Worm (Caenorhabditis elegans) whole organism, L4/young adult: ENCODE data around the gene plr-1.

Source experiments
- W03F9.2 ChIP-seq: fragments of 150-350 bp; optimal IDR thresholded peaks from 2 replicates; lab custom pipeline; 2014; ENCODE audit warnings: missing biosample characterization, missing genetic modification characterization
- dao-5 ChIP-seq: sonication (generic microtip); optimal IDR thresholded peaks from 2 replicates; lab custom pipeline; 2016; ENCODE audit warnings: missing genotype, missing genetic modification characterization, moderate library complexity, missing compliant biosample characterization
- him-1 ChIP-seq: sonication (generic microtip); optimal IDR thresholded peaks from 2 replicates; lab custom pipeline; 2016; ENCODE audit warnings: missing genotype, missing genetic modification reagents, missing genetic modification characterization, missing compliant biosample characterization

Gene plr-1

DNA sequence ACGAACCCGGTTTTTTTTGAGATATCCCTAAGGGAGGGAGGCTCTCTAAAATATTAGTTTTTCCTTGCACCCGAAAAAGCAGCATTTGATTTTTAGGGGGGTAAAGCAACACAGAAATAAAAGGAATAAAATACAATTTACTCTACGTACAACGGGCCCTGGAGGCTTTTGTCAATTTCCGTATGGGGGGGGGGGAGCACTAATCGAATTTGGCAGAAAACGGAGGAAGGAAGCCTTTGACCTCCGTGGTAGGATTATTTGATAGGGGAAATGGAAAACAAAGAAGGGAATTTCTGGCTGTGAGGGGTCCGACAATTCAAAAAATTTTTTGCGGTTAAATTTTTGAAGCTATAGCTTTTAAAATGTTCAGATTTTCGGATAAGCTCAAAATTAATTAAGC is 1.2 kb downstream of the plr-1 start:
- TF ChIP-seq dao-5 (tag; lab: Kevin White, UChicago) (no peak), him-1 (tag; lab: Kevin White, UChicago) (no peak), W03F9.2 (tag; lab: Kevin White, UChicago) (no peak)

ce11 chrIII:11459041-11459440 is 2.4 kb downstream of the plr-1 start:
- TF ChIP-seq dao-5 (tag; lab: Kevin White, UChicago) (no peak), him-1 (tag; lab: Kevin White, UChicago) (no peak), W03F9.2 (tag; lab: Kevin White, UChicago) (no peak)

- TF ChIP-seq W03F9.2 (tag; lab: Kevin White, UChicago): no peak
Measured at ce11 chrIII:11459802-11460201, 3.1 kb downstream of the plr-1 start.

ce11 chrIII:11462332-11462731 is 5.7 kb downstream of the plr-1 start:
- TF ChIP-seq dao-5 (tag; lab: Kevin White, UChicago): no peak
- no peak for TF ChIP-seq him-1 (tag; lab: Kevin White, UChicago)
- no peak for TF ChIP-seq W03F9.2 (tag; lab: Kevin White, UChicago)

DNA sequence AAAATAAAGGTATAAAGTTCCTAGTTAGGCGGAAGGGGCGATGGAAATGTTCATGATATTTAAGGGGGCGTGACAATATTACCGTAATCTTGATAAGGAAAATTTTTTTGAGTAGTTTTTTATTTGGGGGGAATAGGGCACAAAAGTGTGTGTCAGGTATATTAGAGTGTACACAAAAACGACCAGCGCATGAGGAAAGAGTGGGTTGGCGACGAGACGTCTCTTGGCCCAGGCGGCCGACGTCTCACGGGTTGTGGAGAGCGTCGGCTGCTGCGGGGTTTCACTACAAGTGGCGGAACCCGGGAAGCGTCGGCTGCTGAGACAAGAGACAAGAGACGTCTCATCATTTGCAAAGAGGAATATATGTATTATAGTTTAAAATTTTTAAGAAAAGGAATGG is 7.0 kb downstream of the plr-1 start:
- no peak for TF ChIP-seq dao-5 (tag; lab: Kevin White, UChicago)
- no peak for TF ChIP-seq W03F9.2 (tag; lab: Kevin White, UChicago)
- TF ChIP-seq him-1 (tag; lab: Kevin White, UChicago): no peak

DNA sequence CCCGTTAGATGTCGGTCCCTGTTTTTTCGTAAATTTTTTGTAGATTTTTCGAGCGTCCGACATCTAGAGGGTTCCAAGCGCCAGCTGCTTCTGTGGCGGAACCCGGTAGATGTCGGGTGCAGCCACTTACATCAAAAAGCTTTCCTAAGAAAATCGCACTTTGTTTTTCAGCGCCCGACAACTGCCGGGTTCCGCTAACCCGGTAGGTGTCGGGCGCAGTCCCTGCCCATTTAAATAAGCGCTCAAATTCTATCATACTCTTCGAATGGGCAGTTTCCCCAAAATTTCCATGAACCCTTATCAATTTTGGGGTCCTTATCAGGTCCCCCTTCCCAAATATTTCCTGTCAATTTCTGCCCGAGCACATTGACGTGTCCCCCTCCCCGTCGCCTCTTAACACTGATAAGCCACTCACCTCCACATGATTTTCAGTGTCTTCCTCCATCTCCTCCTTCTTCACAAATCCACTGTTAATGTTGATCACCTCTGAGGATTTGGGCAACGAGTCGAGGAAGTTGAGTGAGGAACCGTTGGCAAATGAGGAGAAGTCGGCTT is 8.8 kb downstream of the plr-1 start:
- TF ChIP-seq W03F9.2 (tag; lab: Kevin White, UChicago) (no peak), dao-5 (tag; lab: Kevin White, UChicago) (no peak), him-1 (tag; lab: Kevin White, UChicago) (no peak)

ce11 chrIII:11466420-11467188 is 9.9 kb downstream of the plr-1 start:
- TF ChIP-seq dao-5 (tag; lab: Kevin White, UChicago) (no peak), him-1 (tag; lab: Kevin White, UChicago) (no peak), W03F9.2 (tag; lab: Kevin White, UChicago) (no peak)

- no peak for TF ChIP-seq him-1 (tag; lab: Kevin White, UChicago)
- no peak for TF ChIP-seq dao-5 (tag; lab: Kevin White, UChicago)
- TF ChIP-seq W03F9.2 (tag; lab: Kevin White, UChicago): no peak
Measured at ce11 chrIII:11467631-11468481, 11.2 kb downstream of the plr-1 start.

ce11 chrIII:11470311-11470858 is 13.7 kb downstream of the plr-1 start, which contains the start of gene bed-2:
bed-2 (minus strand) TSS chrIII:11470808.
- TF ChIP-seq him-1 (tag; lab: Kevin White, UChicago) (no peak), W03F9.2 (tag; lab: Kevin White, UChicago) (no peak), dao-5 (tag; lab: Kevin White, UChicago) (no peak)

ce11 chrIII:11471336-11471735 is 14.7 kb downstream of the plr-1 start:
- TF ChIP-seq dao-5 (tag; lab: Kevin White, UChicago) (no peak), W03F9.2 (tag; lab: Kevin White, UChicago) (no peak), him-1 (tag; lab: Kevin White, UChicago) (no peak)

DNA sequence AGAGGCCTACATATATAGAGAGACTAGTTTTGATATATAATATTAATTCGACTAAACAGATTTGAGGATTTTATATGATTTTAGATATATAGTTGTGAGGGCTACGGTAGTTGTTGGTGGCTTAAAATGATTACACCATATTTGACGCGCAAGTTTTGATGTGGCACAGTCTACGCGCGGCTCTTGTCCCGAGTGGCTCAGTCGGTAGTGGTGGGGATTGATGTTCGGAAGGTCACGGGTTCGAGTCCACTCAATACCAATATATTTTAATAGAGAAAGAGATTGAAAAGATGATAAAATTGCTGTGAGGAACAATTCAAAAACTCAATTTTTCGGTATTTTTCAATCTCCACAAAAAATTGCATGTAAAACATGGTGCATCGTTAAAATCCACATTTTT is 16.2 kb downstream of the plr-1 start:
- TF ChIP-seq dao-5 (tag; lab: Kevin White, UChicago) (no peak), W03F9.2 (tag; lab: Kevin White, UChicago) (no peak), him-1 (tag; lab: Kevin White, UChicago) (no peak)

DNA sequence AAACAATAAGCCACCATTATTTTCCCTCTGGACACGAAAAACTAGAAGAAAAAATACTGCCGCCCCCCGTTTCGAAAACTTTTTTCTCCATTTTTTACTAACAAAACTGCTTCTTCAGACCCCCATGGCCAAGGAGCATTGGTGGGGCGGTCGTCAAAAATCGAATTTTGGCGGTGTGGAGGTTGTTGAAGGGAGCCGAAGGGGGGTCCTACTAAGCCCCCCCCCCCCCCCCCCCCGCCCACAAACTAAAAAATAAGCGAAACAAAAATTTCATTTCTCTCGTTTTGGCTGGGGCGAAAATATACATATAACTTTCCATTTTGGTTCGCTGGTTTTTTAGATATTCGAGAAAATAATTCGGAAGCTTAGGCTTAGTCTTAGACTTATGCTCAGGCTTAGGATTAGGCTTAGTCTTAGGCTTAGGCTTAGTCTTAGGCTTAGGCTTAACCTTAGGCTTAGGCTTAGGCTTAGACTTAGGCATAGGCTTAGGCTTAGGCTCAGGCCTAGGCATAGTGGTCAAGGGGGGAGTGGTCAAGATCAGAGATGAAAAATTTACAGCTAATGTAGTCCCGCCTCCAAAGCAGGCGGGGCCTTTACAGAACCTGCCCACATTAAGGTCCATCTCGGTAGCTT is 18.1 kb downstream of the plr-1 start:
- no peak for TF ChIP-seq dao-5 (tag; lab: Kevin White, UChicago)
- no peak for TF ChIP-seq him-1 (tag; lab: Kevin White, UChicago)
- TF ChIP-seq W03F9.2 (tag; lab: Kevin White, UChicago): no peak
